Worm (Caenorhabditis elegans): Measurements from ENCODE around the gene metl-13.

metl-13 gene

ce11 chrIV:6618607-6619006 lies 16.3 kb upstream of the metl-13 start:
- TF ChIP-seq ceh-44 (GFP tag; IDR thresholded peaks at IDR 0.05) (no peak), F10B5.3 (tag; optimal IDR thresholded peaks at IDR 0.05) (no peak), F37D6.2 (tag; optimal IDR thresholded peaks at IDR 0.05) (no peak), zfp-3 (GFP tag; conservative IDR thresholded peaks at IDR 0.05) (no peak), nhr-28 (tag; optimal IDR thresholded peaks at IDR 0.05) (no peak), nhr-41 (GFP tag; IDR thresholded peaks at IDR 0.05) (no peak), mes-2 (tag; optimal IDR thresholded peaks at IDR 0.05; ENCODE audit: poor library complexity, severe bottlenecking) (no peak), mxl-2 (GFP tag; conservative IDR thresholded peaks at IDR 0.05) (no peak), set-16 (GFP tag; IDR thresholded peaks at IDR 0.05) (no peak), ceh-20 (GFP tag; IDR thresholded peaks at IDR 0.05) (no peak), hif-1 (tag; optimal IDR thresholded peaks at IDR 0.05) (peak in 1 of 2 experiments; percentile 12), unc-39 (tag; optimal IDR thresholded peaks at IDR 0.05) (no peak), pqm-1 (tag; optimal IDR thresholded peaks at IDR 0.05) (no peak), fos-1 (tag; optimal IDR thresholded peaks at IDR 0.05) (no peak), D1046.2 (GFP tag; IDR thresholded peaks at IDR 0.05) (no peak), ceh-32 (tag; optimal IDR thresholded peaks at IDR 0.05; ENCODE audit: poor library complexity) (no peak), hmg-1.1 (GFP tag; IDR thresholded peaks at IDR 0.05) (no peak), F44E2.7 (GFP tag; IDR thresholded peaks at IDR 0.05) (no peak), egl-43 (GFP tag; IDR thresholded peaks at IDR 0.05) (no peak), spr-1 (tag; optimal IDR thresholded peaks at IDR 0.05) (no peak), egl-27 (tag; optimal IDR thresholded peaks at IDR 0.05) (no peak), rbr-2 (tag; optimal IDR thresholded peaks at IDR 0.05) (no peak), ztf-11 (tag; optimal IDR thresholded peaks at IDR 0.05) (no peak), nhr-237 (tag; optimal IDR thresholded peaks at IDR 0.05) (no peak), hlh-11 (tag; optimal IDR thresholded peaks at IDR 0.05) (peak; percentile 72), nhr-48 (tag; optimal IDR thresholded peaks at IDR 0.05) (no peak), spr-3 (GFP tag; optimal IDR thresholded peaks at IDR 0.05) (no peak), gei-8 (GFP tag; optimal IDR thresholded peaks at IDR 0.05) (no peak), F26F4.8 (GFP tag; conservative IDR thresholded peaks at IDR 0.05) (no peak), Y5F2A.4 (GFP tag; optimal IDR thresholded peaks at IDR 0.05) (no peak), nhr-6 (tag; optimal IDR thresholded peaks at IDR 0.05) (no peak), lin-38 (GFP tag; IDR thresholded peaks at IDR 0.05) (peak; percentile 54), unc-130 (GFP tag; optimal IDR thresholded peaks at IDR 0.05) (no peak), nhr-42 (GFP tag; IDR thresholded peaks at IDR 0.05) (no peak), nhr-76 (tag; optimal IDR thresholded peaks at IDR 0.05) (no peak), ctbp-1 (GFP tag; IDR thresholded peaks at IDR 0.05) (no peak), ceh-82 (tag; optimal IDR thresholded peaks at IDR 0.05) (no peak), aha-1 (tag) (no peak), pha-4 (GFP tag; IDR thresholded peaks at IDR 0.05) (peak; percentile 52; the same call in 1 of the 2 replicates), pha-4 (tag; optimal IDR thresholded peaks at IDR 0.05) (no peak), mxl-3 (GFP tag; optimal IDR thresholded peaks at IDR 0.05) (peak; percentile 17), hlh-30 (tag; optimal IDR thresholded peaks at IDR 0.05; ENCODE audit: insufficient read depth) (peak; percentile 62), ces-1 (GFP tag; optimal IDR thresholded peaks at IDR 0.05) (no peak), saeg-2 (GFP tag; IDR thresholded peaks at IDR 0.05) (no peak), attf-4 (tag; optimal IDR thresholded peaks at IDR 0.05) (no peak), php-3 (GFP tag; IDR thresholded peaks at IDR 0.05) (no peak), lim-7 (GFP tag; IDR thresholded peaks at IDR 0.05) (no peak), mdl-1 (tag; optimal IDR thresholded peaks at IDR 0.05) (no peak), zip-2 (tag; optimal IDR thresholded peaks at IDR 0.05) (no peak), vab-7 (GFP tag; IDR thresholded peaks at IDR 0.05) (no peak), daf-19 (GFP tag; conservative IDR thresholded peaks at IDR 0.05) (no peak), mep-1 (tag; optimal IDR thresholded peaks at IDR 0.05) (peak; percentile 29), ZK546.5 (tag; optimal IDR thresholded peaks at IDR 0.05) (no peak)

Measured in whole organism, L4 larva.